Worm (Caenorhabditis elegans) whole organism, L1 larva: Measurements from ENCODE around the gene C03B1.5.

ENCODE experiments used
- ceh-88 ChIP-seq: fragments of 200-800 bp; sonication (Bioruptor generic); IDR thresholded peaks from 2 replicates; pipeline ENCODE4 v1.3.6; 2022; ENCODE audit warnings: missing genetic modification characterization, missing compliant biosample characterization
- ceh-90 ChIP-seq: sonication (generic microtip); optimal IDR thresholded peaks from 2 replicates; lab custom pipeline; 2016; ENCODE audit warnings: missing genetic modification characterization, missing compliant biosample characterization
- elt-2 ChIP-seq: sonication (generic microtip); optimal IDR thresholded peaks from 2 replicates; lab custom pipeline; 2016; ENCODE audit warnings: missing genetic modification characterization, mild to moderate bottlenecking, inconsistent platforms, missing compliant biosample characterization, missing genetic modification reagents
- hpl-2 ChIP-seq: fragments of 150-350 bp; optimal IDR thresholded peaks from 2 replicates; lab custom pipeline; 2014; ENCODE audit warnings: missing biosample characterization, missing genetic modification reagents, missing genetic modification characterization
- jun-1 ChIP-seq: fragments of 150-350 bp; optimal IDR thresholded peaks from 2 replicates; lab custom pipeline; 2014; ENCODE audit warnings: missing biosample characterization, missing genetic modification reagents, missing genetic modification characterization
- lin-14 ChIP-seq: fragments of 200-800 bp; sonication (Bioruptor generic); optimal IDR thresholded peaks from 2 replicates; lab custom pipeline; 2018; ENCODE audit warnings: mild to moderate bottlenecking, missing genetic modification characterization, moderate library complexity, missing compliant biosample characterization
- lin-15B ChIP-seq: fragments of 150-350 bp; sonication (generic microtip); optimal IDR thresholded peaks from 3 replicates; lab custom pipeline; 2014; ENCODE audit warnings: missing biosample characterization, missing genetic modification characterization
- lin-35 ChIP-seq, 2 experiments: fragments of 150-350 bp; optimal IDR thresholded peaks; 2 replicates each; lab custom pipeline; 2014; ENCODE audit warnings: missing biosample characterization in 2 of 2, missing genetic modification characterization in 2 of 2, missing genetic modification reagents in 2 of 2
- nhr-71 ChIP-seq: sonication (generic microtip); optimal IDR thresholded peaks from 2 replicates; lab custom pipeline; 2016; ENCODE audit warnings: mild to moderate bottlenecking, missing genetic modification characterization, moderate library complexity, missing compliant biosample characterization
- nhr-77 ChIP-seq: fragments of 150-350 bp; optimal IDR thresholded peaks from 2 replicates; lab custom pipeline; 2014; ENCODE audit warnings: missing biosample characterization, missing genetic modification characterization
- pqm-1 ChIP-seq: sonication (generic microtip); optimal IDR thresholded peaks from 3 replicates; lab custom pipeline; 2017; ENCODE audit warnings: missing biosample characterization, missing genetic modification characterization
- rnt-1 ChIP-seq: sonication (generic microtip); optimal IDR thresholded peaks from 2 replicates; lab custom pipeline; 2016; ENCODE audit warnings: mild to moderate bottlenecking, missing genetic modification characterization, moderate library complexity, missing compliant biosample characterization
- snpc-4 ChIP-seq: fragments of 150-350 bp; optimal IDR thresholded peaks from 2 replicates; lab custom pipeline; 2014; ENCODE audit warnings: missing biosample characterization, missing genetic modification characterization
- sox-4 ChIP-seq: sonication (generic microtip); optimal IDR thresholded peaks from 2 replicates; lab custom pipeline; 2016; ENCODE audit warnings: missing genetic modification characterization, missing compliant biosample characterization
- swsn-7 ChIP-seq: sonication (generic microtip); optimal IDR thresholded peaks from 2 replicates; lab custom pipeline; 2016; ENCODE audit warnings: missing genetic modification characterization, missing compliant biosample characterization
- unc-30 ChIP-seq: sonication (generic microtip); optimal IDR thresholded peaks from 2 replicates; lab custom pipeline; 2017; ENCODE audit warnings: missing biosample characterization, missing genetic modification characterization
- ztf-11 ChIP-seq, 2 experiments: sonication (generic microtip); optimal IDR thresholded peaks; 2 replicates each; lab custom pipeline; 2016 to 2017; ENCODE audit warnings: missing genetic modification characterization in 2 of 2, missing biosample characterization in 1 of 2, missing compliant biosample characterization in 1 of 2

The C03B1.5 gene

ce11 chrX:6399450-6399849, 44.1 kb downstream of the C03B1.5 start:
- TF ChIP-seq lin-35 (GFP tag; optimal IDR thresholded peaks at IDR 0.05; lab: Kevin White, UChicago) = no peak
- no peak for TF ChIP-seq unc-30 (tag; lab: Kevin White, UChicago)
- peak; percentile 57 for TF ChIP-seq rnt-1
- peak; percentile 17 for TF ChIP-seq nhr-71 (tag; lab: Kevin White, UChicago)
- no peak for TF ChIP-seq pqm-1 (tag; lab: Kevin White, UChicago)
- TF ChIP-seq ceh-88 (GFP tag; lab: Robert Waterston, UW) = no peak
- peak; percentile 49 for TF ChIP-seq lin-14

- TF ChIP-seq ceh-90 (tag; lab: Kevin White, UChicago) = no peak
- no peak for TF ChIP-seq snpc-4 (tag; lab: Kevin White, UChicago)
These were observed 47.7 kb downstream of the C03B1.5 start, which contains the start of gene glt-4 for ce11 chrX:6403122-6403521. TSS of gene glt-4 (plus strand) at chrX:6403422.

- TF ChIP-seq lin-15B (no peak), sox-4 (tag; lab: Kevin White, UChicago) (no peak), swsn-7 (tag; lab: Kevin White, UChicago) (no peak), ztf-11 (tag; optimal IDR thresholded peaks at IDR 0.05; lab: Kevin White, UChicago) (no peak), hpl-2 (GFP tag; lab: Kevin White, UChicago) (no peak), lin-14 (no peak), jun-1 (no peak), nhr-77 (tag; lab: Kevin White, UChicago) (no peak), elt-2 (tag; lab: Kevin White, UChicago) (no peak)
These were observed 50.5 kb downstream of the C03B1.5 start for ce11 chrX:6405905-6406304.
